Worm (Caenorhabditis elegans) whole organism, young adult: ENCODE results near the gene nfya-1.

Source experiments
- hrde-1 ChIP-seq: sonication (generic microtip); optimal IDR thresholded peaks from 2 replicates; lab custom pipeline; 2016; ENCODE audit warnings: missing genetic modification characterization, mild to moderate bottlenecking, missing compliant biosample characterization, moderate library complexity, missing genotype, missing genetic modification reagents, borderline replicate concordance

The nfya-1 gene

DNA sequence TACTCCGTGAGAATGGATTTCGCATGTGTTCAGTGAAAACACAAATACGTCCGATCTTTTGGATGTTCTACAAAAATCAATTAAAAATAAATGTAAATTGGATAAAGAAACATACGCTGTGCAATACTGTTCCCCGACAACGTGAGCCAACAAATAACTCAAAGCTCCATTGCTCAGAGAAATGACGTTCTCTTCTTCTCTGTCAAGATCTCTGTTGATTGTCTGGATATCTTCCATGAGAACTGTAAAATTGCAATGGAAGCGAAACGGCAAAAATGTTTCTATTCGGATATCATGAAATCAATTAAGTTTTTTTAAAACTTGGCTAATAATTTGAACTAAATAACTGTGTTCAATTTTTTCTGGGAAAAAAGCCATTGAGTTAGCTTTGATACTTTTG, 49.9 kb downstream of the nfya-1 start (continued):
- TF ChIP-seq hrde-1 (tag; lab: Kevin White, UChicago), result no peak
